Fruit fly (Drosophila melanogaster): ENCODE results near the gene Zyx.

Zyx gene

dm6 chr4:1088480-1088879, 23.7 kb upstream of the Zyx start, which contains the start of gene sv:
Gene sv (plus strand): TSS chr4:1088798.
- TF ChIP-seq Snoo (tag; optimal IDR thresholded peaks at IDR 0.05) (no peak), CG15710 (tag; optimal IDR thresholded peaks at IDR 0.05) (no peak), CG9948 (tag; optimal IDR thresholded peaks at IDR 0.05) (no peak), CG8301 (tag; optimal IDR thresholded peaks at IDR 0.05) (no peak), rn (GFP tag; IDR thresholded peaks at IDR 0.05) (no peak)

- no peak for TF ChIP-seq CG13204 (GFP tag; optimal IDR thresholded peaks at IDR 0.05)
- TF ChIP-seq CG32121 (GFP tag; IDR thresholded peaks at IDR 0.05): no peak
- TF ChIP-seq CG8301 (tag; optimal IDR thresholded peaks at IDR 0.05): no peak
- TF ChIP-seq gl (tag; optimal IDR thresholded peaks at IDR 0.05): no peak
- TF ChIP-seq D1 (tag; optimal IDR thresholded peaks at IDR 0.05): peak; percentile 61
- no peak for TF ChIP-seq CG8159 (tag; optimal IDR thresholded peaks at IDR 0.05)
Observed at dm6 chr4:1084326-1085062, 19.7 kb upstream of the Zyx start, which contains the start of gene Actbeta. Gene Actbeta (minus strand): TSS chr4:1084796.

dm6 chr4:1064219-1064618, 582 bp downstream of the Zyx start:
- TF ChIP-seq CG9948 (tag; optimal IDR thresholded peaks at IDR 0.05) (no peak), CG15710 (tag; optimal IDR thresholded peaks at IDR 0.05) (no peak)

- TF ChIP-seq CG10348 (GFP tag; IDR thresholded peaks at IDR 0.05) (no peak), EcR (GFP tag; optimal IDR thresholded peaks at IDR 0.05) (no peak), CG15710 (tag; optimal IDR thresholded peaks at IDR 0.05) (no peak), CG12605 (GFP tag; IDR thresholded peaks at IDR 0.05) (no peak), CG34367 (tag; optimal IDR thresholded peaks at IDR 0.05) (no peak), gl (tag; optimal IDR thresholded peaks at IDR 0.05) (no peak), CG17806 (tag; optimal IDR thresholded peaks at IDR 0.05) (no peak), CG14655 (GFP tag; optimal IDR thresholded peaks at IDR 0.05) (no peak), CG8301 (tag; optimal IDR thresholded peaks at IDR 0.05) (no peak), CG32121 (GFP tag; IDR thresholded peaks at IDR 0.05) (no peak), Pif1A (GFP tag; optimal IDR thresholded peaks at IDR 0.05) (no peak), CG13204 (GFP tag; optimal IDR thresholded peaks at IDR 0.05) (no peak), Snoo (tag; optimal IDR thresholded peaks at IDR 0.05) (no peak), CG9948 (tag; optimal IDR thresholded peaks at IDR 0.05) (no peak), D1 (tag; optimal IDR thresholded peaks at IDR 0.05) (no peak), Ets98B (GFP tag; IDR thresholded peaks at IDR 0.05) (no peak), rn (GFP tag; IDR thresholded peaks at IDR 0.05) (no peak), fd96Ca (GFP tag; IDR thresholded peaks at IDR 0.05) (no peak)
Observed at dm6 chr4:1062957-1063812, 1.6 kb downstream of the Zyx start.

- no peak for TF ChIP-seq CG4496 (GFP tag; IDR thresholded peaks at IDR 0.05)
- no peak for TF ChIP-seq CG14655 (GFP tag; optimal IDR thresholded peaks at IDR 0.05)
- TF ChIP-seq gl (tag; optimal IDR thresholded peaks at IDR 0.05): no peak
- no peak for TF ChIP-seq CG17806 (tag; optimal IDR thresholded peaks at IDR 0.05)
- TF ChIP-seq CG8301 (tag; optimal IDR thresholded peaks at IDR 0.05): no peak
- TF ChIP-seq Pif1A (GFP tag; optimal IDR thresholded peaks at IDR 0.05): no peak
- TF ChIP-seq D1 (tag; optimal IDR thresholded peaks at IDR 0.05): no peak
- no peak for TF ChIP-seq CG15710 (tag; optimal IDR thresholded peaks at IDR 0.05)
- TF ChIP-seq CG34367 (tag; optimal IDR thresholded peaks at IDR 0.05): no peak
- TF ChIP-seq CG13204 (GFP tag; optimal IDR thresholded peaks at IDR 0.05): no peak
- TF ChIP-seq fd96Ca (GFP tag; IDR thresholded peaks at IDR 0.05): no peak
- TF ChIP-seq CG12605 (GFP tag; IDR thresholded peaks at IDR 0.05): no peak
- no peak for TF ChIP-seq CG9948 (tag; optimal IDR thresholded peaks at IDR 0.05)
- no peak for TF ChIP-seq Snoo (tag; optimal IDR thresholded peaks at IDR 0.05)
- no peak for TF ChIP-seq Pif1B (GFP tag; optimal IDR thresholded peaks at IDR 0.05)
- no peak for TF ChIP-seq EcR (GFP tag; optimal IDR thresholded peaks at IDR 0.05)
- no peak for TF ChIP-seq CG8159 (tag; optimal IDR thresholded peaks at IDR 0.05)
- TF ChIP-seq rn (GFP tag; IDR thresholded peaks at IDR 0.05): no peak
Observed at dm6 chr4:1061095-1061432, 3.7 kb downstream of the Zyx start.

dm6 chr4:1060373-1061094, 4.3 kb downstream of the Zyx start, which contains the start of gene apolpp:
Gene apolpp (plus strand): TSS chr4:1060969.
- TF ChIP-seq CG14655 (GFP tag; optimal IDR thresholded peaks at IDR 0.05) (peak; percentile 28), gl (tag; optimal IDR thresholded peaks at IDR 0.05) (no peak), CG10348 (GFP tag; IDR thresholded peaks at IDR 0.05) (no peak), CG8159 (tag; optimal IDR thresholded peaks at IDR 0.05) (peak; percentile 21), Pif1B (GFP tag; optimal IDR thresholded peaks at IDR 0.05) (no peak), fd96Ca (GFP tag; IDR thresholded peaks at IDR 0.05) (no peak), Snoo (tag; optimal IDR thresholded peaks at IDR 0.05) (peak; percentile 15), CG15710 (tag; optimal IDR thresholded peaks at IDR 0.05) (peak; percentile 27), CG34367 (tag; optimal IDR thresholded peaks at IDR 0.05) (no peak), CG4496 (GFP tag; IDR thresholded peaks at IDR 0.05) (no peak), Pif1A (GFP tag; optimal IDR thresholded peaks at IDR 0.05) (no peak), CG13204 (GFP tag; optimal IDR thresholded peaks at IDR 0.05) (no peak), EcR (GFP tag; optimal IDR thresholded peaks at IDR 0.05) (no peak), rn (GFP tag; IDR thresholded peaks at IDR 0.05) (no peak), CG32121 (GFP tag; IDR thresholded peaks at IDR 0.05) (no peak), CG8301 (tag; optimal IDR thresholded peaks at IDR 0.05) (no peak), CG17806 (tag; optimal IDR thresholded peaks at IDR 0.05) (no peak)
